Worm (Caenorhabditis elegans) whole organism, L4 larva: ENCODE results near the gene Y71H2AM.25.

Experiments
- F37D6.2 ChIP-seq: sonication (generic microtip); optimal IDR thresholded peaks from 2 replicates; lab custom pipeline; 2016; ENCODE audit warnings: mild to moderate bottlenecking, missing genetic modification characterization, missing compliant biosample characterization
- ama-1 ChIP-seq: fragments of 150-350 bp; optimal IDR thresholded peaks from 2 replicates; lab custom pipeline; 2014; ENCODE audit warnings: inconsistent platforms, mixed read lengths
- ceh-20 ChIP-seq: fragments of 200-800 bp; sonication (Bioruptor generic); IDR thresholded peaks from 2 replicates; pipeline ENCODE4 v1.3.6; 2022; ENCODE audit warnings: missing genetic modification reagents, missing genetic modification characterization, missing compliant biosample characterization
- dpl-1 ChIP-seq: fragments of 150-350 bp; optimal IDR thresholded peaks from 2 replicates; lab custom pipeline; 2014; ENCODE audit warnings: missing biosample characterization, missing genetic modification reagents, missing genetic modification characterization
- hlh-11 ChIP-seq: fragments of 200-800 bp; sonication (Bioruptor generic); optimal IDR thresholded peaks from 2 replicates; lab custom pipeline; 2018; ENCODE audit warnings: mild to moderate bottlenecking, missing genetic modification characterization, missing compliant biosample characterization
- lin-1 ChIP-seq: fragments of 200-800 bp; sonication (Bioruptor generic); IDR thresholded peaks from 2 replicates; pipeline ENCODE4 v1.3.6; 2022; ENCODE audit warnings: missing genetic modification reagents, missing genetic modification characterization, missing compliant biosample characterization
- lin-15B ChIP-seq: fragments of 150-350 bp; sonication (generic microtip); optimal IDR thresholded peaks from 3 replicates; lab custom pipeline; 2014; ENCODE audit warnings: missing biosample characterization, missing genetic modification characterization
- nhr-11 ChIP-seq: fragments of 150-350 bp; optimal IDR thresholded peaks from 2 replicates; lab custom pipeline; 2014; ENCODE audit warnings: missing biosample characterization, missing genetic modification characterization
- pha-4 ChIP-seq, 2 experiments: fragments of 150-350 bp in 1 of 2; fragments of 200-800 bp in 1 of 2; sonication (Bioruptor generic) in 1 of 2; IDR thresholded peaks in 1 of 2; optimal IDR thresholded peaks in 1 of 2; 2 replicates each; pipeline versions ENCODE4 v1.3.6 to Lab custom; 2014 to 2022; ENCODE audit warnings: missing genetic modification characterization in 2 of 2, missing genetic modification reagents in 2 of 2, missing biosample characterization in 1 of 2, missing compliant biosample characterization in 1 of 2
- skn-1 ChIP-seq: fragments of 150-350 bp; optimal IDR thresholded peaks from 2 replicates; lab custom pipeline; 2014; ENCODE audit warnings: missing biosample characterization, missing genetic modification characterization
- snpc-4 ChIP-seq: fragments of 150-350 bp; optimal IDR thresholded peaks from 2 replicates; lab custom pipeline; 2014; ENCODE audit warnings: missing biosample characterization, missing genetic modification characterization
- spr-1 ChIP-seq: sonication (generic microtip); optimal IDR thresholded peaks from 2 replicates; lab custom pipeline; 2016; ENCODE audit warnings: mild to moderate bottlenecking, missing genetic modification characterization, missing compliant biosample characterization

- no peak for TF ChIP-seq spr-1 (tag; lab: Kevin White, UChicago)
- TF ChIP-seq nhr-11 = no peak
- no peak for TF ChIP-seq dpl-1 (GFP tag; lab: Kevin White, UChicago)
- TF ChIP-seq ama-1 (lab: Kevin White, UChicago) = no peak
- TF ChIP-seq lin-1 (GFP tag; lab: Robert Waterston, UW) = peak; percentile 80; the same call in 1 of the 2 replicates
- TF ChIP-seq F37D6.2 = no peak
- TF ChIP-seq skn-1 = no peak
- no peak for TF ChIP-seq ceh-20 (GFP tag; lab: Robert Waterston, UW)
- no peak for TF ChIP-seq snpc-4 (tag; lab: Kevin White, UChicago)
- TF ChIP-seq pha-4 (GFP tag; IDR thresholded peaks at IDR 0.05; lab: Robert Waterston, UW) = peak; percentile 61
- no peak for TF ChIP-seq pha-4 (tag; optimal IDR thresholded peaks at IDR 0.05; lab: Kevin White, UChicago)
- TF ChIP-seq lin-15B (tag; lab: Kevin White, UChicago) = no peak
- peak; percentile 92 for TF ChIP-seq hlh-11 (tag; lab: Kevin White, UChicago)
These were observed 41.5 kb upstream of the Y71H2AM.25 start, which contains the start of gene pho-9 for ce11 chrIII:2760726-2761125.
